Fruit fly (Drosophila melanogaster): ENCODE results near the gene RFeSP.

Gene RFeSP

dm6 chr2L:1603847-1604246, 10.1 kb downstream of the RFeSP start (continued):
- TF ChIP-seq CG11294 (GFP tag; IDR thresholded peaks at IDR 0.05) (no peak), vri (GFP tag; optimal IDR thresholded peaks at IDR 0.05) (no peak), CG34406 (GFP tag; optimal IDR thresholded peaks at IDR 0.05) (no peak), CG10669 (GFP tag; optimal IDR thresholded peaks at IDR 0.05) (peak; percentile 45), Hr38 (GFP tag; optimal IDR thresholded peaks at IDR 0.05) (no peak), CG10631 (GFP tag; optimal IDR thresholded peaks at IDR 0.05) (peak; percentile 41), pdm3 (GFP tag; optimal IDR thresholded peaks at IDR 0.05) (peak; percentile 23), eg (GFP tag; IDR thresholded peaks at IDR 0.05) (no peak), cyc (GFP tag; optimal IDR thresholded peaks at IDR 0.05) (no peak), Eip93F (GFP tag; optimal IDR thresholded peaks at IDR 0.05) (no peak), CG6808 (GFP tag; optimal IDR thresholded peaks at IDR 0.05) (peak; percentile 13), CG11902 (GFP tag; optimal IDR thresholded peaks at IDR 0.05) (no peak), CG8632 (GFP tag; optimal IDR thresholded peaks at IDR 0.05) (no peak), CG3032 (tag; optimal IDR thresholded peaks at IDR 0.05) (peak; percentile 36), esn (GFP tag; optimal IDR thresholded peaks at IDR 0.05) (peak; percentile 30), CG1621 (tag; optimal IDR thresholded peaks at IDR 0.05) (no peak)

dm6 chr2L:1596693-1597092, 17.3 kb downstream of the RFeSP start:
- peak; percentile 49 for TF ChIP-seq Eip78C (GFP tag)
- TF ChIP-seq CG8632 (GFP tag; optimal IDR thresholded peaks at IDR 0.05), result no peak
- no peak for TF ChIP-seq fd85E (GFP tag; optimal IDR thresholded peaks at IDR 0.05)
- peak in 1 of 2 experiments; percentile 32 for TF ChIP-seq ss (GFP tag; optimal IDR thresholded peaks at IDR 0.05)

- peak; percentile 4 to 66 for TF ChIP-seq salr (GFP tag; optimal IDR thresholded peaks at IDR 0.05)
- TF ChIP-seq CG6276 (GFP tag; optimal IDR thresholded peaks at IDR 0.05), result peak; percentile 92
- TF ChIP-seq CG1621 (tag; optimal IDR thresholded peaks at IDR 0.05), result peak; percentile 5
- TF ChIP-seq fd85E (GFP tag; optimal IDR thresholded peaks at IDR 0.05), result no peak
- TF ChIP-seq CG3032 (tag; optimal IDR thresholded peaks at IDR 0.05), result no peak
- peak; percentile 93 for TF ChIP-seq CG15336 (GFP tag; IDR thresholded peaks at IDR 0.05)
- TF ChIP-seq Hr4 (GFP tag; optimal IDR thresholded peaks at IDR 0.05), result peak; percentile 90
- peak; percentile 63 for TF ChIP-seq CG11762 (GFP tag; optimal IDR thresholded peaks at IDR 0.05; ENCODE audit: insufficient read depth)
- TF ChIP-seq CG6854 (GFP tag; optimal IDR thresholded peaks at IDR 0.05), result no peak
- TF ChIP-seq CG3919 (GFP tag; optimal IDR thresholded peaks at IDR 0.05), result peak; percentile 83
- peak; percentile 80 for TF ChIP-seq achi (GFP tag; optimal IDR thresholded peaks at IDR 0.05)
- TF ChIP-seq Ets96B (tag; optimal IDR thresholded peaks at IDR 0.05), result peak; percentile 30
- TF ChIP-seq eg (GFP tag; IDR thresholded peaks at IDR 0.05), result peak; percentile 91
- TF ChIP-seq CG11294 (GFP tag; IDR thresholded peaks at IDR 0.05), result peak; percentile 77
- TF ChIP-seq Smox (GFP tag; optimal IDR thresholded peaks at IDR 0.05), result peak; percentile 42
- peak; percentile 73 for TF ChIP-seq Sox14 (GFP tag; optimal IDR thresholded peaks at IDR 0.05)
- TF ChIP-seq CG11902 (GFP tag; optimal IDR thresholded peaks at IDR 0.05), result peak; percentile 39
- peak; percentile 83 for TF ChIP-seq Lpt (GFP tag; optimal IDR thresholded peaks at IDR 0.05)
- peak; percentile 90 for TF ChIP-seq CG8119 (GFP tag; IDR thresholded peaks at IDR 0.05)
- no peak for TF ChIP-seq Eip93F (GFP tag; optimal IDR thresholded peaks at IDR 0.05)
- peak; percentile 59 for TF ChIP-seq CG31627 (GFP tag; optimal IDR thresholded peaks at IDR 0.05)
- TF ChIP-seq CG34406 (GFP tag; optimal IDR thresholded peaks at IDR 0.05), result peak; percentile 54
- TF ChIP-seq topi (GFP tag; optimal IDR thresholded peaks at IDR 0.05), result peak; percentile 56
- TF ChIP-seq Gug (GFP tag; IDR thresholded peaks at IDR 0.05), result peak; percentile 83
- TF ChIP-seq net (GFP tag; optimal IDR thresholded peaks at IDR 0.05), result peak; percentile 73
- TF ChIP-seq CG4318 (GFP tag; optimal IDR thresholded peaks at IDR 0.05), result peak; percentile 77
- TF ChIP-seq Blimp-1 (GFP tag; optimal IDR thresholded peaks at IDR 0.05), result no peak
- TF ChIP-seq Eip75B (GFP tag; optimal IDR thresholded peaks at IDR 0.05), result peak; percentile 71
- peak; percentile 35 for TF ChIP-seq CG7368 (GFP tag; optimal IDR thresholded peaks at IDR 0.05)
- TF ChIP-seq CG6792 (GFP tag; optimal IDR thresholded peaks at IDR 0.05), result peak; percentile 56
- TF ChIP-seq vri (GFP tag; optimal IDR thresholded peaks at IDR 0.05), result no peak
- peak; percentile 61 for TF ChIP-seq Met (GFP tag; optimal IDR thresholded peaks at IDR 0.05)
- TF ChIP-seq lz (GFP tag; optimal IDR thresholded peaks at IDR 0.05), result peak; percentile 60
- peak; percentile 64 for TF ChIP-seq Hr39 (GFP tag; optimal IDR thresholded peaks at IDR 0.05)
- TF ChIP-seq dac (GFP tag; optimal IDR thresholded peaks at IDR 0.05), result peak; percentile 70
- TF ChIP-seq spab (GFP tag; optimal IDR thresholded peaks at IDR 0.05), result no peak
- TF ChIP-seq acj6 (GFP tag; optimal IDR thresholded peaks at IDR 0.05), result peak; percentile 70
- peak; percentile 92 for TF ChIP-seq CG32006 (GFP tag; optimal IDR thresholded peaks at IDR 0.05)
These were observed 23.8 kb downstream of the RFeSP start for dm6 chr2L:1590167-1590566.

Data from whole organism, prepupa.